Fruit fly (Drosophila melanogaster) whole organism, embryonic: ENCODE measurements around the gene CG17139.

Experiments used
- Adf1 ChIP-seq: fragments of 200-800 bp; sonication (Bioruptor generic); IDR thresholded peaks from 2 replicates; pipeline ENCODE4 v1.3.6; 2022; ENCODE audit warnings: missing biosample characterization, missing genetic modification characterization
- Bgb ChIP-seq: fragments of 200-800 bp; sonication (Bioruptor generic); IDR thresholded peaks from 2 replicates; pipeline ENCODE4 v1.3.6; 2022; ENCODE audit warnings: missing biosample characterization, missing genetic modification characterization; ENCODE audit not compliant: partially characterized antibody
- CG10543 ChIP-seq: fragments of 200-800 bp; sonication (Bioruptor generic); optimal IDR thresholded peaks from 3 replicates; lab custom pipeline; 2017; ENCODE audit warnings: missing biosample characterization, mild to moderate bottlenecking, missing genetic modification characterization, moderate library complexity
- CG10979 ChIP-seq: fragments of 200-800 bp; sonication (Bioruptor generic); optimal IDR thresholded peaks from 2 replicates; lab custom pipeline; 2018; ENCODE audit warnings: missing biosample characterization, mild to moderate bottlenecking, missing genetic modification characterization, moderate library complexity
- CG11085 ChIP-seq: fragments of 200-800 bp; sonication (Bioruptor generic); IDR thresholded peaks from 2 replicates; pipeline ENCODE4 v1.3.6; 2022; ENCODE audit warnings: missing biosample characterization, missing genetic modification characterization
- CG11504 ChIP-seq: fragments of 200-800 bp; sonication (Bioruptor generic); optimal IDR thresholded peaks from 3 replicates; lab custom pipeline; 2019; ENCODE audit warnings: missing biosample characterization, mild to moderate bottlenecking, missing genetic modification characterization, moderate library complexity
- CG14441 ChIP-seq: fragments of 200-800 bp; sonication (Bioruptor generic); IDR thresholded peaks from 2 replicates; pipeline ENCODE4 v1.3.6; 2022; ENCODE audit warnings: missing biosample characterization, missing genetic modification characterization
- CG2120 ChIP-seq: fragments of 200-800 bp; sonication (Bioruptor generic); optimal IDR thresholded peaks from 3 replicates; lab custom pipeline; 2016; ENCODE audit warnings: missing biosample characterization, missing genetic modification characterization
- CG32532 ChIP-seq: fragments of 200-800 bp; sonication (Bioruptor generic); IDR thresholded peaks from 2 replicates; pipeline ENCODE4 v1.3.6; 2022; ENCODE audit warnings: missing biosample characterization, missing genetic modification characterization
- CG34422 ChIP-seq: fragments of 200-800 bp; sonication (Bioruptor generic); IDR thresholded peaks from 3 replicates; pipeline ENCODE4 v1.3.6; 2022; ENCODE audit warnings: missing biosample characterization, missing genetic modification characterization
- CG4360 ChIP-seq: fragments of 200-800 bp; sonication (Bioruptor generic); IDR thresholded peaks from 2 replicates; pipeline ENCODE4 v1.3.6; 2022; ENCODE audit warnings: missing biosample characterization, missing genetic modification characterization
- CG7556 ChIP-seq: fragments of 200-800 bp; sonication (Bioruptor generic); optimal IDR thresholded peaks from 2 replicates; lab custom pipeline; 2017; ENCODE audit warnings: missing biosample characterization, mild to moderate bottlenecking, missing genetic modification characterization
- CG7928 ChIP-seq: fragments of 200-800 bp; sonication (Bioruptor generic); optimal IDR thresholded peaks from 2 replicates; lab custom pipeline; 2017; ENCODE audit warnings: missing biosample characterization, mild to moderate bottlenecking, missing genetic modification characterization
- CG8089 ChIP-seq: fragments of 200-800 bp; sonication (Bioruptor generic); optimal IDR thresholded peaks from 3 replicates; lab custom pipeline; 2016; ENCODE audit warnings: missing biosample characterization, missing genetic modification characterization
- Deaf1 ChIP-seq: fragments of 200-800 bp; optimal IDR thresholded peaks from 3 replicates; lab custom pipeline; 2019; ENCODE audit warnings: missing biosample characterization, mild to moderate bottlenecking, missing genetic modification characterization, moderate library complexity
- Drgx ChIP-seq: fragments of 200-800 bp; sonication (Bioruptor generic); IDR thresholded peaks from 2 replicates; pipeline ENCODE4 v1.3.6; 2022; ENCODE audit warnings: missing biosample characterization, missing genetic modification characterization
- E2f1 ChIP-seq: fragments of 200-800 bp; sonication (Bioruptor generic); IDR thresholded peaks from 2 replicates; pipeline ENCODE4 v1.3.6; 2022; ENCODE audit warnings: missing biosample characterization, missing genetic modification characterization
- H2.0 ChIP-seq: fragments of 200-800 bp; sonication (Bioruptor generic); IDR thresholded peaks from 2 replicates; pipeline ENCODE4 v1.3.6; 2022; ENCODE audit warnings: missing biosample characterization, missing genetic modification characterization
- Hey ChIP-seq: fragments of 200-800 bp; sonication (Bioruptor generic); optimal IDR thresholded peaks from 3 replicates; lab custom pipeline; 2018; ENCODE audit warnings: missing biosample characterization, mild to moderate bottlenecking, missing genetic modification characterization
- Hmx ChIP-seq: fragments of 200-800 bp; sonication (Bioruptor generic); optimal IDR thresholded peaks from 2 replicates; lab custom pipeline; 2016; ENCODE audit warnings: missing biosample characterization, missing genetic modification characterization
- Jarid2 ChIP-seq: fragments of 200-800 bp; sonication (Bioruptor generic); optimal IDR thresholded peaks from 3 replicates; lab custom pipeline; 2017; ENCODE audit warnings: mild to moderate bottlenecking, missing biosample characterization, missing genetic modification reagents, missing genetic modification characterization
- Mad ChIP-seq: fragments of 200-800 bp; sonication (Bioruptor generic); optimal IDR thresholded peaks from 2 replicates; lab custom pipeline; 2016; ENCODE audit warnings: missing biosample characterization, missing genetic modification characterization
- NC2β ChIP-seq: fragments of 200-800 bp; sonication (Bioruptor generic); optimal IDR thresholded peaks from 2 replicates; lab custom pipeline; 2016; ENCODE audit warnings: missing biosample characterization, missing genetic modification characterization
- NFAT ChIP-seq: fragments of 200-800 bp; sonication (Bioruptor generic); IDR thresholded peaks from 2 replicates; pipeline ENCODE4 v1.3.6; 2022; ENCODE audit warnings: missing biosample characterization, missing genetic modification characterization
- Oaz ChIP-seq: fragments of 200-800 bp; sonication (Bioruptor generic); IDR thresholded peaks from 2 replicates; pipeline ENCODE4 v1.3.6; 2022; ENCODE audit warnings: missing biosample characterization, missing genetic modification characterization
- Ptx1 ChIP-seq: fragments of 200-800 bp; sonication (Bioruptor generic); IDR thresholded peaks from 2 replicates; pipeline ENCODE4 v1.3.6; 2022; ENCODE audit warnings: missing biosample characterization, missing genetic modification characterization
- Rfx ChIP-seq: fragments of 200-800 bp; sonication (Bioruptor generic); IDR thresholded peaks from 2 replicates; pipeline ENCODE4 v1.3.6; 2022; ENCODE audit warnings: missing biosample characterization, missing genetic modification characterization
- Xbp1 ChIP-seq: fragments of 200-800 bp; sonication (Bioruptor generic); optimal IDR thresholded peaks from 3 replicates; lab custom pipeline; 2016; ENCODE audit warnings: missing biosample characterization, mild to moderate bottlenecking, missing genetic modification characterization
- al ChIP-seq: fragments of 200-800 bp; sonication (Bioruptor generic); IDR thresholded peaks from 2 replicates; pipeline ENCODE4 v1.3.6; 2022; ENCODE audit warnings: missing biosample characterization, missing genetic modification characterization
- bsh ChIP-seq, 2 experiments: fragments of 200-800 bp; sonication (Bioruptor generic); optimal IDR thresholded peaks; 2 replicates each; lab custom pipeline; 2017 to 2018; ENCODE audit warnings: mild to moderate bottlenecking in 2 of 2, missing biosample characterization in 2 of 2, missing genetic modification characterization in 2 of 2, moderate library complexity in 1 of 2
- cg ChIP-seq: fragments of 200-800 bp; sonication (Bioruptor generic); optimal IDR thresholded peaks from 3 replicates; lab custom pipeline; 2019; ENCODE audit warnings: missing biosample characterization, mild to moderate bottlenecking, missing genetic modification characterization, moderate library complexity
- crol ChIP-seq: fragments of 200-800 bp; sonication (Bioruptor generic); IDR thresholded peaks from 2 replicates; pipeline ENCODE4 v1.3.6; 2022; ENCODE audit warnings: missing biosample characterization, missing genetic modification characterization
- dysf ChIP-seq: fragments of 200-800 bp; sonication (Bioruptor generic); IDR thresholded peaks from 3 replicates; pipeline ENCODE4 v1.3.6; 2022; ENCODE audit warnings: missing biosample characterization, missing genetic modification characterization
- eyg ChIP-seq: fragments of 200-800 bp; sonication (Bioruptor generic); optimal IDR thresholded peaks from 3 replicates; lab custom pipeline; 2016; ENCODE audit warnings: missing biosample characterization, missing genetic modification characterization
- gem ChIP-seq: fragments of 200-800 bp; sonication (Bioruptor generic); optimal IDR thresholded peaks from 2 replicates; lab custom pipeline; 2019; ENCODE audit warnings: missing biosample characterization, mild to moderate bottlenecking, missing genetic modification characterization, moderate library complexity
- grau ChIP-seq: fragments of 200-800 bp; optimal IDR thresholded peaks from 3 replicates; lab custom pipeline; 2019; ENCODE audit warnings: missing biosample characterization, mild to moderate bottlenecking, missing genetic modification characterization, moderate library complexity
- hb ChIP-seq: fragments of 200-800 bp; sonication (Bioruptor generic); IDR thresholded peaks from 3 replicates; pipeline ENCODE4 v1.3.6; 2022; ENCODE audit warnings: missing biosample characterization, missing genetic modification characterization; ENCODE audit not compliant: partially characterized antibody
- lmd ChIP-seq: fragments of 200-800 bp; sonication (Bioruptor generic); IDR thresholded peaks from 2 replicates; pipeline ENCODE4 v1.3.6; 2022; ENCODE audit warnings: missing biosample characterization, missing genetic modification characterization
- nau ChIP-seq: fragments of 200-800 bp; sonication (Bioruptor generic); optimal IDR thresholded peaks from 3 replicates; lab custom pipeline; 2017; ENCODE audit warnings: missing biosample characterization, mild to moderate bottlenecking, missing genetic modification characterization, missing genetic modification reagents
- nerfin-1 ChIP-seq: fragments of 200-800 bp; sonication (Bioruptor generic); optimal IDR thresholded peaks from 3 replicates; lab custom pipeline; 2019; ENCODE audit warnings: missing biosample characterization, mild to moderate bottlenecking, missing genetic modification characterization, moderate library complexity
- pfk ChIP-seq: fragments of 200-800 bp; sonication (Bioruptor generic); optimal IDR thresholded peaks from 2 replicates; lab custom pipeline; 2018; ENCODE audit warnings: missing biosample characterization, mild to moderate bottlenecking, missing genetic modification characterization, moderate library complexity
- pho ChIP-seq: fragments of 200-800 bp; sonication (Bioruptor generic); optimal IDR thresholded peaks from 2 replicates; lab custom pipeline; 2016; ENCODE audit warnings: missing biosample characterization, missing genetic modification characterization
- ranshi ChIP-seq: fragments of 200-800 bp; sonication (Bioruptor generic); IDR thresholded peaks from 2 replicates; pipeline ENCODE4 v1.3.6; 2022; ENCODE audit warnings: missing biosample characterization, missing genetic modification characterization
- repo ChIP-seq: fragments of 200-800 bp; sonication (Bioruptor generic); optimal IDR thresholded peaks from 2 replicates; lab custom pipeline; 2016; ENCODE audit warnings: missing biosample characterization, missing genetic modification characterization
- row ChIP-seq: fragments of 200-800 bp; sonication (Bioruptor generic); IDR thresholded peaks from 3 replicates; pipeline ENCODE4 v1.3.6; 2022; ENCODE audit warnings: missing biosample characterization, missing genetic modification characterization
- ttk ChIP-seq: fragments of 200-800 bp; sonication (Bioruptor generic); IDR thresholded peaks from 2 replicates; pipeline ENCODE4 v2.1.2; 2022; ENCODE audit warnings: missing biosample characterization, missing genetic modification characterization
- wdn ChIP-seq: fragments of 200-800 bp; sonication (Bioruptor generic); IDR thresholded peaks from 2 replicates; pipeline ENCODE4 v1.3.6; 2022; ENCODE audit warnings: missing biosample characterization, missing genetic modification characterization
- zfh2 ChIP-seq: fragments of 200-800 bp; sonication (Bioruptor generic); optimal IDR thresholded peaks from 2 replicates; lab custom pipeline; 2016; ENCODE audit warnings: missing biosample characterization, missing genetic modification characterization

CG17139 gene

dm6 chr2L:10800877-10801719, 44.4 kb downstream of the CG17139 start, which contains the start of gene CG31869:
Gene CG31869 (minus strand): TSS chr2L:10801109.
- no peak for TF ChIP-seq pfk (GFP tag; lab: Kevin White, UChicago)
- no peak for TF ChIP-seq repo (GFP tag; lab: Kevin White, UChicago)
- TF ChIP-seq Ptx1 (GFP tag; lab: Robert Waterston, UW), result peak; percentile 53
- peak; percentile 34 for TF ChIP-seq CG2120 (GFP tag; lab: Kevin White, UChicago)
- no peak for TF ChIP-seq cg (GFP tag; lab: Kevin White, UChicago)
- peak; percentile 87 for TF ChIP-seq crol (GFP tag; lab: Robert Waterston, UW)
- 0 out of 2 replicates have a peak, but pooled peaks have one; percentile 42 for TF ChIP-seq CG11085 (GFP tag; lab: Robert Waterston, UW)
- peak; percentile 80 for TF ChIP-seq grau (tag; lab: Kevin White, UChicago)
- TF ChIP-seq CG11504 (tag; lab: Kevin White, UChicago), result peak; percentile 90
- TF ChIP-seq gem (tag; lab: Kevin White, UChicago), result peak; percentile 1
- no peak for TF ChIP-seq CG8089 (GFP tag; lab: Kevin White, UChicago)
- TF ChIP-seq Mad (GFP tag; lab: Kevin White, UChicago), result no peak
- no peak for TF ChIP-seq CG10979 (tag; lab: Kevin White, UChicago)
- no peak for TF ChIP-seq hb (GFP tag; lab: Robert Waterston, UW)
- 0 out of 2 replicates have a peak, but pooled peaks have one; percentile 24 for TF ChIP-seq CG4360 (GFP tag; lab: Robert Waterston, UW)
- 0 out of 2 replicates have a peak, but pooled peaks have one; percentile 10 for TF ChIP-seq Bgb (GFP tag; lab: Robert Waterston, UW)
- TF ChIP-seq H2.0 (GFP tag; lab: Robert Waterston, UW), result peak; percentile 28; the same call in 1 of the 2 replicates
- no peak for TF ChIP-seq nerfin-1
- TF ChIP-seq Adf1, result peak; percentile 38
- peak; percentile 38; the same call in 1 of the 3 replicates for TF ChIP-seq dysf (GFP tag; lab: Robert Waterston, UW)
- TF ChIP-seq CG14441 (GFP tag; lab: Robert Waterston, UW), result peak; percentile 65
- no peak for TF ChIP-seq CG7928 (GFP tag; lab: Kevin White, UChicago)
- TF ChIP-seq NFAT (GFP tag; lab: Robert Waterston, UW), result peak; percentile 38; the same call in 1 of the 2 replicates
- TF ChIP-seq CG7556, result no peak
- TF ChIP-seq wdn (GFP tag; lab: Robert Waterston, UW), result 0 out of 2 replicates have a peak, but pooled peaks have one; percentile 35
- TF ChIP-seq CG34422 (GFP tag; lab: Robert Waterston, UW), result 0 out of 3 replicates have a peak, but pooled peaks have one; percentile 10
- no peak for TF ChIP-seq bsh (GFP tag; optimal IDR thresholded peaks at IDR 0.05; lab: Kevin White, UChicago)
- 0 out of 2 replicates have a peak, but pooled peaks have one; percentile 19 for TF ChIP-seq E2f1 (GFP tag; lab: Robert Waterston, UW)
- TF ChIP-seq NC2β, result no peak
- TF ChIP-seq Deaf1, result peak; percentile 77
- TF ChIP-seq al (GFP tag; lab: Robert Waterston, UW), result peak; percentile 26; the same call in 1 of the 2 replicates
- TF ChIP-seq CG10543 (GFP tag; lab: Kevin White, UChicago), result no peak
- TF ChIP-seq pho (GFP tag; lab: Kevin White, UChicago), result no peak
- peak; percentile 40; the same call in 1 of the 2 replicates for TF ChIP-seq ttk
- TF ChIP-seq Hey (tag; lab: Kevin White, UChicago), result no peak
- 0 out of 2 replicates have a peak, but pooled peaks have one; percentile 31 for TF ChIP-seq Rfx (GFP tag; lab: Robert Waterston, UW)
- TF ChIP-seq Jarid2 (GFP tag; lab: Kevin White, UChicago), result peak; percentile 79
- 0 out of 2 replicates have a peak, but pooled peaks have one; percentile 31 for TF ChIP-seq CG32532 (GFP tag; lab: Robert Waterston, UW)
- TF ChIP-seq eyg (GFP tag; lab: Kevin White, UChicago), result no peak
- TF ChIP-seq Drgx (GFP tag; lab: Robert Waterston, UW), result peak; percentile 60
- peak; percentile 44 for TF ChIP-seq Xbp1
- 0 out of 2 replicates have a peak, but pooled peaks have one; percentile 25 for TF ChIP-seq Oaz
- TF ChIP-seq ranshi (GFP tag; lab: Robert Waterston, UW), result 0 out of 2 replicates have a peak, but pooled peaks have one; percentile 24
- TF ChIP-seq lmd (GFP tag; lab: Robert Waterston, UW), result 0 out of 2 replicates have a peak, but pooled peaks have one; percentile 33
- TF ChIP-seq nau, result no peak
- peak; percentile 41 for TF ChIP-seq row (GFP tag; lab: Robert Waterston, UW)
- TF ChIP-seq zfh2 (GFP tag; lab: Kevin White, UChicago), result peak; percentile 0
- no peak for TF ChIP-seq Hmx (GFP tag; lab: Kevin White, UChicago)
